Fruit fly (Drosophila melanogaster): ENCODE measurements around the gene AlaRS-m.
A peak's percentile ranks its signal among the peaks of the same experiment; 100 is the strongest.

AlaRS-m gene

DNA sequence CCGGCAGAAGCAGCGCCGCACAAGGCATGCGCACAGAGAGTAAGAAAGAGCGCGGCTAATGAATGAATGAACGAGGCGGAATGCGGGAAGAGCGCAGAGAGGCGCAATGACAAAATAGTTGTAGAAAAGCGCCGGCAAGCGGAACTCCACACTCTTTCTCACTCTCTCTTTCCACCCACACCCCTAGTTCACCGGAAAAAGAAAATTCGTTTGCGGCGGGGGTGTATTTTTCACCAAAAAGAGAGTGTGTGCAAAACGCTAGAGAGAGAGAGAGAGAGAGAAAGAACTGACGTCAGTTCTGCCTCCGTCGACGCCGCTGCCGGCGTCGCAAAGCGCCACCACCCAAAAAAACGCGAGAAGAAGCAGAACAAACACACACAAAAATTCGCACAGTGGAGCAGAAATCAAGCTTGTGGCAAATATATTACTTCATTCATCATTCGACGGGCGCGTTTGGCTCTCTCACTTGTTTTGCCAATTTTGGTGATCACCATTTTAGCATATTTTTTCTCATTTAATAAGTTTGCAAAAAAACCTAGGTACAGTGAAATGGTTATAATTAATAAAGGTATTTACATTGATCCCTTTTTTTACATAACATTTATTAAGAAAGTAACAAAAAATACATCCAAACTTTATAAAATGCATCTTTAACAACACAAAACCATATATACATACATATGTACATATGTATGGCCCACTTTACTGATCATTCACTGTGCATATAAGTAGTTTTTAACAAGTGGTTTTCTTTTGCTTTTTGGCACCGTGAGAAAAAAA lies 39.2 kb downstream of the AlaRS-m start (continued):
- TF ChIP-seq CG11762 (GFP tag; optimal IDR thresholded peaks at IDR 0.05; ENCODE audit: insufficient read depth) (no peak), lz (GFP tag; optimal IDR thresholded peaks at IDR 0.05) (peak; percentile 44), CG8319 (GFP tag; optimal IDR thresholded peaks at IDR 0.05) (no peak), dsx (GFP tag; optimal IDR thresholded peaks at IDR 0.05; ENCODE audit: poor library complexity, severe bottlenecking) (no peak), CG11294 (GFP tag; IDR thresholded peaks at IDR 0.05) (no peak), Hr38 (GFP tag; optimal IDR thresholded peaks at IDR 0.05) (no peak), CG32006 (GFP tag; optimal IDR thresholded peaks at IDR 0.05) (peak; percentile 48), Eip93F (GFP tag; optimal IDR thresholded peaks at IDR 0.05) (no peak), CG10631 (GFP tag; optimal IDR thresholded peaks at IDR 0.05) (no peak)

DNA sequence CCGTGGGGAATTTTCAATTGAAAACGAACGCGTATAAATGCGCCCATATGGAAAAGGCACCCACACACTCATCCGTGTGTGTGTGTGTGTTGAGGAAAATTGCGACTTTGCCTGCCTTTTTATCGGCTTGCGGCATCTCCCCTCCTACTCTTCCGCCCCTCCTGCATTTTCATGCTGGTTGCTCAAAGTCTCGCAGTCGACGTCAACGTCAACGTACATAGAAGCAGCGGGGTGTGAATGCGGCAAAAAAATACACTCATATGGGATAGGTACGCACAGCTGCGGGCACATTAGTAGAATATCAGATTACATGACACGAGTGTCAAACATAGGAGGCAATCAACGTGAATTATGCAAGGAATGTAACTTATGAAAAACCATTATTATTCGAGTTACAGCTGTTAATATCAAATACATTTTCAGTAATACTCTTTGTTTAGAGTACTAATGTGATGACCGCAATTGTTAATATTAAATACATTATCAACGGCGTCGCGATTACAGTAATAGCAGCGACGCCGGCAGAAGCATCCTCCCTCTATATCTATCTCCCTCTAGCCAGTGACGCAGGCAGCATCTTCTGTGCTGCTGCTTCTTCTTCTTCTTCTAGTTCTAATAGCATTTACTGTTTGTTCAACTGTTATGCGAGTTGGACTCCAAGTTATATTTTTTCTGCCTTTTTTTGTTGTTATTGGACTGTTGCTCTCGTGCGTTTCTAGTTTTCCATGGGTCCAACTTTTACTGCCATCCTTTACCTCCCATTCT lies 41.1 kb downstream of the AlaRS-m start:
- TF ChIP-seq fd59A (GFP tag; optimal IDR thresholded peaks at IDR 0.05) (peak; percentile 83), CG7368 (GFP tag; optimal IDR thresholded peaks at IDR 0.05) (peak; percentile 85), CG11294 (GFP tag; IDR thresholded peaks at IDR 0.05) (peak; percentile 90), CG31627 (GFP tag; optimal IDR thresholded peaks at IDR 0.05) (peak; percentile 85), Lpt (GFP tag; optimal IDR thresholded peaks at IDR 0.05) (peak; percentile 82), CG34406 (GFP tag; optimal IDR thresholded peaks at IDR 0.05) (peak; percentile 83), Hr4 (GFP tag; optimal IDR thresholded peaks at IDR 0.05) (peak; percentile 95), Ets96B (tag; optimal IDR thresholded peaks at IDR 0.05) (peak; percentile 92), vri (GFP tag; optimal IDR thresholded peaks at IDR 0.05) (peak; percentile 93), CG6792 (GFP tag; optimal IDR thresholded peaks at IDR 0.05) (peak; percentile 87), Eip78C (GFP tag) (peak; percentile 96), salr (GFP tag; optimal IDR thresholded peaks at IDR 0.05) (peak; percentile 81 to 82), esn (GFP tag; optimal IDR thresholded peaks at IDR 0.05) (peak; percentile 86), Eip75B (GFP tag; optimal IDR thresholded peaks at IDR 0.05) (peak; percentile 89), Sox102F (GFP tag; optimal IDR thresholded peaks at IDR 0.05) (peak; percentile 78), CG11762 (GFP tag; optimal IDR thresholded peaks at IDR 0.05; ENCODE audit: insufficient read depth) (peak; percentile 81), Hr38 (GFP tag; optimal IDR thresholded peaks at IDR 0.05) (no peak), topi (GFP tag; optimal IDR thresholded peaks at IDR 0.05) (peak; percentile 86), CG8319 (GFP tag; optimal IDR thresholded peaks at IDR 0.05) (peak; percentile 80), Ets21C (GFP tag; optimal IDR thresholded peaks at IDR 0.05) (peak; percentile 74), lz (GFP tag; optimal IDR thresholded peaks at IDR 0.05) (peak; percentile 85), CG6808 (GFP tag; optimal IDR thresholded peaks at IDR 0.05) (peak; percentile 73), CG10631 (GFP tag; optimal IDR thresholded peaks at IDR 0.05) (peak; percentile 90), CG10669 (GFP tag; optimal IDR thresholded peaks at IDR 0.05) (peak; percentile 87), dac (GFP tag; optimal IDR thresholded peaks at IDR 0.05) (peak; percentile 91), Smox (GFP tag; optimal IDR thresholded peaks at IDR 0.05) (peak; percentile 78), Gug (GFP tag; IDR thresholded peaks at IDR 0.05) (peak; percentile 93), CG15336 (GFP tag; IDR thresholded peaks at IDR 0.05) (peak; percentile 96), acj6 (GFP tag; optimal IDR thresholded peaks at IDR 0.05) (peak; percentile 89), net (GFP tag; optimal IDR thresholded peaks at IDR 0.05) (peak; percentile 86), ss (GFP tag; optimal IDR thresholded peaks at IDR 0.05) (peak; percentile 62 to 80), CG6854 (GFP tag; optimal IDR thresholded peaks at IDR 0.05) (peak; percentile 62), CG4318 (GFP tag; optimal IDR thresholded peaks at IDR 0.05) (peak; percentile 89), OdsH (GFP tag; optimal IDR thresholded peaks at IDR 0.05) (peak; percentile 90), CG8632 (GFP tag; optimal IDR thresholded peaks at IDR 0.05) (peak; percentile 84), CG16779 (tag; optimal IDR thresholded peaks at IDR 0.05) (peak; percentile 85), CG3032 (tag; optimal IDR thresholded peaks at IDR 0.05) (peak; percentile 78), Eip93F (GFP tag; optimal IDR thresholded peaks at IDR 0.05) (no peak), CG3919 (GFP tag; optimal IDR thresholded peaks at IDR 0.05) (peak; percentile 92), CG1621 (tag; optimal IDR thresholded peaks at IDR 0.05) (peak; percentile 88), Sox14 (GFP tag; optimal IDR thresholded peaks at IDR 0.05) (peak; percentile 95), CG6276 (GFP tag; optimal IDR thresholded peaks at IDR 0.05) (peak; percentile 92), dsx (GFP tag; optimal IDR thresholded peaks at IDR 0.05; ENCODE audit: poor library complexity, severe bottlenecking) (peak; percentile 83), pdm3 (GFP tag; optimal IDR thresholded peaks at IDR 0.05) (peak; percentile 90)

All from whole organism, prepupa.